Fruit fly (Drosophila melanogaster) whole organism, embryonic: Measurements from ENCODE around the gene Cln7.

Experiments used
- B-H1 ChIP-seq: fragments of 200-800 bp; sonication (Bioruptor generic); IDR thresholded peaks from 3 replicates; pipeline ENCODE4 v1.3.6; 2022; ENCODE audit warnings: missing biosample characterization, missing genetic modification characterization
- CG10462 ChIP-seq: fragments of 200-800 bp; sonication (Bioruptor generic); optimal IDR thresholded peaks from 2 replicates; lab custom pipeline; 2016; ENCODE audit warnings: missing biosample characterization, missing genetic modification characterization
- CG11085 ChIP-seq: fragments of 200-800 bp; sonication (Bioruptor generic); IDR thresholded peaks from 2 replicates; pipeline ENCODE4 v1.3.6; 2022; ENCODE audit warnings: missing biosample characterization, missing genetic modification characterization
- CG11093 ChIP-seq: fragments of 200-800 bp; sonication (Bioruptor generic); IDR thresholded peaks from 3 replicates; pipeline ENCODE4 v1.3.6; 2022; ENCODE audit warnings: missing biosample characterization, missing genetic modification characterization
- CG15011 ChIP-seq: fragments of 200-800 bp; sonication (Bioruptor generic); optimal IDR thresholded peaks from 3 replicates; lab custom pipeline; 2018; ENCODE audit warnings: missing biosample characterization, mild to moderate bottlenecking, missing genetic modification characterization
- CG15479 ChIP-seq: fragments of 200-800 bp; sonication (Bioruptor generic); optimal IDR thresholded peaks from 3 replicates; lab custom pipeline; 2019; ENCODE audit warnings: missing biosample characterization, mild to moderate bottlenecking, missing genetic modification characterization, moderate library complexity
- CG15514 ChIP-seq: fragments of 200-800 bp; sonication (Bioruptor generic); optimal IDR thresholded peaks from 3 replicates; lab custom pipeline; 2017; ENCODE audit warnings: missing biosample characterization, missing genetic modification characterization, mild to moderate bottlenecking, moderate library complexity, missing genetic modification reagents
- CG1647 ChIP-seq: fragments of 200-800 bp; sonication (Bioruptor generic); optimal IDR thresholded peaks from 3 replicates; lab custom pipeline; 2016; ENCODE audit warnings: missing biosample characterization, missing genetic modification characterization
- CG16779 ChIP-seq: fragments of 200-800 bp; sonication (Bioruptor generic); IDR thresholded peaks from 2 replicates; pipeline ENCODE4 v1.3.6; 2022; ENCODE audit warnings: missing biosample characterization, missing genetic modification characterization
- CG17802 ChIP-seq: fragments of 200-800 bp; sonication (Bioruptor generic); optimal IDR thresholded peaks from 2 replicates; lab custom pipeline; 2018; ENCODE audit warnings: missing biosample characterization, mild to moderate bottlenecking, missing genetic modification characterization, moderate library complexity
- CG1792 ChIP-seq: fragments of 200-800 bp; sonication (Bioruptor generic); optimal IDR thresholded peaks from 2 replicates; lab custom pipeline; 2016; ENCODE audit warnings: missing biosample characterization, missing genetic modification characterization
- CG18764 ChIP-seq: fragments of 200-800 bp; sonication (Bioruptor generic); optimal IDR thresholded peaks from 3 replicates; lab custom pipeline; 2016; ENCODE audit warnings: missing biosample characterization, missing genetic modification characterization
- CG2202 ChIP-seq: fragments of 200-800 bp; sonication (Bioruptor generic); optimal IDR thresholded peaks from 2 replicates; lab custom pipeline; 2018; ENCODE audit warnings: missing biosample characterization, mild to moderate bottlenecking, missing genetic modification characterization
- CG30020 ChIP-seq: fragments of 200-800 bp; optimal IDR thresholded peaks from 2 replicates; lab custom pipeline; 2019; ENCODE audit warnings: missing biosample characterization, mild to moderate bottlenecking, missing genetic modification characterization, moderate library complexity
- CG32532 ChIP-seq: fragments of 200-800 bp; sonication (Bioruptor generic); IDR thresholded peaks from 2 replicates; pipeline ENCODE4 v1.3.6; 2022; ENCODE audit warnings: missing biosample characterization, missing genetic modification characterization
- CG32767 ChIP-seq: fragments of 200-800 bp; sonication (Bioruptor generic); IDR thresholded peaks from 2 replicates; pipeline ENCODE4 v1.3.6; 2022; ENCODE audit warnings: missing biosample characterization, missing genetic modification characterization
- CG34422 ChIP-seq: fragments of 200-800 bp; sonication (Bioruptor generic); IDR thresholded peaks from 3 replicates; pipeline ENCODE4 v1.3.6; 2022; ENCODE audit warnings: missing biosample characterization, missing genetic modification characterization
- CG3995 ChIP-seq: fragments of 200-800 bp; sonication (Bioruptor generic); optimal IDR thresholded peaks from 3 replicates; lab custom pipeline; 2016; ENCODE audit warnings: missing biosample characterization, missing genetic modification characterization
- CG4360 ChIP-seq: fragments of 200-800 bp; sonication (Bioruptor generic); IDR thresholded peaks from 2 replicates; pipeline ENCODE4 v1.3.6; 2022; ENCODE audit warnings: missing biosample characterization, missing genetic modification characterization
- CG4820 ChIP-seq: fragments of 200-800 bp; sonication (Bioruptor generic); optimal IDR thresholded peaks from 3 replicates; lab custom pipeline; 2016; ENCODE audit warnings: missing biosample characterization, missing genetic modification characterization
- CG6654 ChIP-seq: fragments of 200-800 bp; sonication (Bioruptor generic); optimal IDR thresholded peaks from 2 replicates; lab custom pipeline; 2017; ENCODE audit warnings: missing biosample characterization, mild to moderate bottlenecking, missing genetic modification characterization
- CG8089 ChIP-seq: fragments of 200-800 bp; sonication (Bioruptor generic); optimal IDR thresholded peaks from 3 replicates; lab custom pipeline; 2016; ENCODE audit warnings: missing biosample characterization, missing genetic modification characterization
- CG8290 ChIP-seq, 3 experiments: fragments of 200-800 bp; sonication (Bioruptor generic); optimal IDR thresholded peaks; 2 replicates each; lab custom pipeline; 2016 to 2019; ENCODE audit warnings: missing biosample characterization in 3 of 3, missing genetic modification characterization in 3 of 3, mild to moderate bottlenecking in 2 of 3, moderate library complexity in 1 of 3
- CG9609 ChIP-seq: fragments of 200-800 bp; sonication (Bioruptor generic); optimal IDR thresholded peaks from 3 replicates; lab custom pipeline; 2016; ENCODE audit warnings: missing biosample characterization, missing genetic modification characterization
- Chrac-16 ChIP-seq: fragments of 200-800 bp; sonication (Bioruptor generic); optimal IDR thresholded peaks from 3 replicates; lab custom pipeline; 2016; ENCODE audit warnings: missing biosample characterization, missing genetic modification characterization
- Dfd ChIP-seq, 2 experiments: fragments of >200 bp; optimal IDR thresholded peaks; 2 replicates each; lab custom pipeline; 2017; ENCODE audit warnings: missing biosample characterization in 2 of 2, missing genetic modification characterization in 2 of 2
- Elba2 ChIP-seq: fragments of 200-800 bp; sonication (Bioruptor generic); optimal IDR thresholded peaks from 3 replicates; lab custom pipeline; 2016; ENCODE audit warnings: missing biosample characterization, missing genetic modification characterization
- Gug ChIP-seq: fragments of 200-800 bp; sonication (Bioruptor generic); IDR thresholded peaks from 4 replicates; pipeline ENCODE4 v1.3.6; 2022; ENCODE audit warnings: missing biosample characterization, missing genetic modification characterization
- Hr3 ChIP-seq: fragments of 200-800 bp; sonication (Bioruptor generic); optimal IDR thresholded peaks from 3 replicates; lab custom pipeline; 2016; ENCODE audit warnings: missing biosample characterization, missing genetic modification characterization
- Hr78 ChIP-seq, 2 experiments: fragments of 200-800 bp in 1 of 2; fragments of >200 bp in 1 of 2; sonication (Bioruptor generic) in 1 of 2; optimal IDR thresholded peaks; 2 replicates each; lab custom pipeline; 2017 to 2019; ENCODE audit warnings: missing biosample characterization in 2 of 2, missing genetic modification characterization in 2 of 2, mild to moderate bottlenecking in 1 of 2, moderate library complexity in 1 of 2
- Mad ChIP-seq: fragments of 200-800 bp; sonication (Bioruptor generic); optimal IDR thresholded peaks from 2 replicates; lab custom pipeline; 2016; ENCODE audit warnings: missing biosample characterization, missing genetic modification characterization
- Nf-YC ChIP-seq: fragments of 200-800 bp; optimal IDR thresholded peaks from 3 replicates; lab custom pipeline; 2019; ENCODE audit warnings: missing biosample characterization, mild to moderate bottlenecking, missing genetic modification characterization, moderate library complexity
- Spps ChIP-seq: fragments of 200-800 bp; sonication (Bioruptor generic); optimal IDR thresholded peaks from 2 replicates; lab custom pipeline; 2018; ENCODE audit warnings: missing biosample characterization, mild to moderate bottlenecking, missing genetic modification characterization
- TFAM ChIP-seq: fragments of 200-800 bp; sonication (Bioruptor generic); optimal IDR thresholded peaks from 2 replicates; lab custom pipeline; 2017; ENCODE audit warnings: missing biosample characterization, missing genetic modification characterization, inconsistent platforms
- btn ChIP-seq: fragments of 200-800 bp; sonication (Bioruptor generic); optimal IDR thresholded peaks from 2 replicates; lab custom pipeline; 2016; ENCODE audit warnings: missing biosample characterization, missing genetic modification characterization
- cg ChIP-seq: fragments of 200-800 bp; sonication (Bioruptor generic); optimal IDR thresholded peaks from 3 replicates; lab custom pipeline; 2019; ENCODE audit warnings: missing biosample characterization, mild to moderate bottlenecking, missing genetic modification characterization, moderate library complexity
- en ChIP-seq: fragments of 200-800 bp; sonication (Bioruptor generic); optimal IDR thresholded peaks from 2 replicates; lab custom pipeline; 2016; ENCODE audit warnings: missing biosample characterization, missing genetic modification characterization
- gem ChIP-seq: fragments of 200-800 bp; sonication (Bioruptor generic); optimal IDR thresholded peaks from 2 replicates; lab custom pipeline; 2019; ENCODE audit warnings: missing biosample characterization, mild to moderate bottlenecking, missing genetic modification characterization, moderate library complexity
- grau ChIP-seq: fragments of 200-800 bp; optimal IDR thresholded peaks from 3 replicates; lab custom pipeline; 2019; ENCODE audit warnings: missing biosample characterization, mild to moderate bottlenecking, missing genetic modification characterization, moderate library complexity
- ham ChIP-seq: fragments of 200-800 bp; sonication (Bioruptor generic); IDR thresholded peaks from 2 replicates; pipeline ENCODE4 v1.3.6; 2022; ENCODE audit warnings: missing biosample characterization, missing genetic modification characterization
- insv ChIP-seq, 2 experiments: fragments of 200-800 bp; sonication (Bioruptor generic); optimal IDR thresholded peaks; 3 replicates each; lab custom pipeline; 2016 to 2018; ENCODE audit warnings: missing biosample characterization in 2 of 2, missing genetic modification characterization in 2 of 2
- jumu ChIP-seq: fragments of 200-800 bp; sonication (Bioruptor generic); optimal IDR thresholded peaks from 3 replicates; lab custom pipeline; 2016; ENCODE audit warnings: missing biosample characterization, missing genetic modification characterization
- kay ChIP-seq: fragments of 200-800 bp; sonication (Bioruptor generic); optimal IDR thresholded peaks from 2 replicates; lab custom pipeline; 2016; ENCODE audit warnings: missing biosample characterization, missing genetic modification characterization
- kni ChIP-seq: fragments of 200-800 bp; sonication (Bioruptor generic); optimal IDR thresholded peaks from 3 replicates; lab custom pipeline; 2017; ENCODE audit warnings: mild to moderate bottlenecking, missing biosample characterization, missing genetic modification reagents, missing genetic modification characterization
- pan ChIP-seq, 4 experiments: fragments of >200 bp in 3 of 4; fragments of 200-800 bp in 1 of 4; sonication (Bioruptor generic) in 1 of 4; optimal IDR thresholded peaks in 3 of 4; IDR thresholded peaks in 1 of 4; 2 replicates each; pipeline versions ENCODE4 v1.3.6 to Lab custom; 2017 to 2022; ENCODE audit warnings: missing biosample characterization in 2 of 4, missing genetic modification characterization in 2 of 4, mixed read lengths in 1 of 4
- prd ChIP-seq, 3 experiments: fragments of >200 bp in 2 of 3; fragments of 200-800 bp in 1 of 3; sonication (Bioruptor generic) in 1 of 3; optimal IDR thresholded peaks in 2 of 3; IDR thresholded peaks in 1 of 3; 2 replicates in 2 of 3; 3 replicates in 1 of 3; pipeline versions ENCODE4 v1.3.6 to Lab custom; 2017 to 2022; ENCODE audit warnings: missing biosample characterization in 1 of 3, missing genetic modification characterization in 1 of 3
- repo ChIP-seq: fragments of 200-800 bp; sonication (Bioruptor generic); optimal IDR thresholded peaks from 2 replicates; lab custom pipeline; 2016; ENCODE audit warnings: missing biosample characterization, missing genetic modification characterization
- slou ChIP-seq: fragments of 200-800 bp; sonication (Bioruptor generic); optimal IDR thresholded peaks from 3 replicates; lab custom pipeline; 2016; ENCODE audit warnings: missing biosample characterization, missing genetic modification characterization
- so ChIP-seq: fragments of 200-800 bp; sonication (Bioruptor generic); IDR thresholded peaks from 3 replicates; pipeline ENCODE4 v1.3.6; 2022; ENCODE audit warnings: missing biosample characterization, missing genetic modification characterization
- toy ChIP-seq: fragments of 200-800 bp; sonication (Bioruptor generic); IDR thresholded peaks from 2 replicates; pipeline ENCODE4 v1.3.6; 2022; ENCODE audit warnings: missing biosample characterization, missing genetic modification characterization
- zfh2 ChIP-seq: fragments of 200-800 bp; sonication (Bioruptor generic); optimal IDR thresholded peaks from 2 replicates; lab custom pipeline; 2016; ENCODE audit warnings: missing biosample characterization, missing genetic modification characterization

Cln7 gene

DNA sequence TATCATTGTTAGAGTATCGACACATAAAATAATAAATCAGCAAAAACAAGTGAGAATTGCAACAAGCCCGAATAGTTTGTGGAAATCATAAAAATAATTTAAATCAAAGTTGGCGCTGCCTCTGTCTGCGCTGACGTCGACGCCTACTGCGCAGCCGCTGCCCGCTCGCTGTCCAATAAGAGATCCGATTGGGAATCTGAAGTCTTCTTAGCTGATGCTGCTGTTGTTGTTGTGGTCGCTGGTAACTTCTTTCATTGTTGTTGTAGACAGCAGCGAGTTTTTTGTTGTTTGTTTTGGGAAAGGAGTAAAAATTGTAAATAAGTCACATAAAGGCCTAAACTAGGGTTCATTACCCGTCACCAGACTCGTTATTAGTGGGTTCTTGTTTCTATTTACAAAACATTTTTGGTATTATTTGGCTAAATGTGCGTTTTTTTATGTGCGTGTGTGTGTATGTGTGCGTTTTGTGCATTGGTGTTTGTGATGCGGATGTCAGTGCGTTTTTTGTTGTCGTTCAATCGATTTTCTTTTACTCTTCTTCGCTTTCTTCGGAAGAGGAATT lies 19.8 kb upstream of the Cln7 start (continued):
- TF ChIP-seq CG8290 (GFP tag; optimal IDR thresholded peaks at IDR 0.05; lab: Kevin White, UChicago), result no peak
- TF ChIP-seq CG8290 (tag; optimal IDR thresholded peaks at IDR 0.05; lab: Kevin White, UChicago), result no peak
- peak; percentile 69 for TF ChIP-seq cg (GFP tag; lab: Kevin White, UChicago)
- no peak for TF ChIP-seq CG1647
- TF ChIP-seq Hr3 (GFP tag; lab: Kevin White, UChicago), result no peak
- no peak for TF ChIP-seq CG3995 (GFP tag; lab: Kevin White, UChicago)
- no peak for TF ChIP-seq slou (GFP tag; lab: Kevin White, UChicago)
- TF ChIP-seq ham (GFP tag; lab: Robert Waterston, UW), result no peak
- no peak for TF ChIP-seq CG1792 (GFP tag; lab: Kevin White, UChicago)
- TF ChIP-seq en (GFP tag; lab: Kevin White, UChicago), result no peak
- TF ChIP-seq Spps (tag; lab: Kevin White, UChicago), result no peak
- no peak for TF ChIP-seq jumu (GFP tag; lab: Kevin White, UChicago)
- no peak for TF ChIP-seq kay (GFP tag; lab: Kevin White, UChicago)
- no peak for TF ChIP-seq CG4820 (GFP tag; lab: Kevin White, UChicago)
- 0 out of 3 replicates have a peak, but pooled peaks have one; percentile 14 for TF ChIP-seq CG34422
- no peak for TF ChIP-seq CG6654
- no peak for TF ChIP-seq TFAM
- no peak for TF ChIP-seq CG11093 (GFP tag; lab: Robert Waterston, UW)
- TF ChIP-seq toy (GFP tag; lab: Robert Waterston, UW), result no peak
- no peak for TF ChIP-seq CG11085 (GFP tag; lab: Robert Waterston, UW)
- peak; percentile 59 to 96 for TF ChIP-seq insv (GFP tag; optimal IDR thresholded peaks at IDR 0.05; lab: Kevin White, UChicago)
- no peak for TF ChIP-seq CG30020 (tag; lab: Kevin White, UChicago)
- TF ChIP-seq CG32532 (GFP tag; lab: Robert Waterston, UW), result no peak
- no peak for TF ChIP-seq btn (GFP tag; lab: Kevin White, UChicago)
- TF ChIP-seq Chrac-16, result no peak
- no peak for TF ChIP-seq CG8089 (GFP tag; lab: Kevin White, UChicago)
- no peak for TF ChIP-seq grau (tag; lab: Kevin White, UChicago)
- TF ChIP-seq repo (GFP tag; lab: Kevin White, UChicago), result no peak
- TF ChIP-seq Gug, result no peak
- no peak for TF ChIP-seq CG15011 (GFP tag; lab: Kevin White, UChicago)
- TF ChIP-seq CG2202 (tag; lab: Kevin White, UChicago), result no peak
- TF ChIP-seq CG9609, result no peak
- no peak for TF ChIP-seq CG15514
- TF ChIP-seq CG17802, result no peak
- TF ChIP-seq CG15479 (GFP tag; lab: Kevin White, UChicago), result no peak
- peak; percentile 51 for TF ChIP-seq Elba2 (GFP tag; lab: Kevin White, UChicago)
- TF ChIP-seq CG4360 (GFP tag; lab: Robert Waterston, UW), result peak; percentile 97
- TF ChIP-seq, all 482 proteins: peak for 14

DNA sequence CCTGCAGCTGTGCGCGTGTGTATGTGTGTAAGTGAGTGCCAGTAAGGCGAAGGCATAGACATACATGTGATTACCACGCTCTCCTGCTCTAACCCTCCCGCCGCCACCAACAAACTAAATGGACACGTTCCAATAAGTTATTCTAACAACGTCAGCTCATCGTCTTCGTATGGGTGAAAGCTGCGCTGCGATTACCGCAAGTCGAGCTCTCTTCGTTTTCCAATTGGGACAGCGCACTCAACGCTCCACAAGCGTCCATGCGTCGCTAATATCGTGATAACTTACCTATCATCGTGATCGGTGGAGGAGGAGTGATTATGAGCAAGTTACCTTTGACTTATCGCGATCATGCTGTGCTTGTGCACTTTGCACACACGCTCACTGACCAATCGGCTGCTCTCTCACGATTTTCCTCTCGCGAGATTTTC lies 16.1 kb upstream of the Cln7 start:
- TF ChIP-seq B-H1 (GFP tag; lab: Robert Waterston, UW) (no peak), zfh2 (GFP tag; lab: Kevin White, UChicago) (no peak), CG32767 (no peak), pan (optimal IDR thresholded peaks at IDR 0.05; lab: Kevin White, UChicago) (no peak), pan (GFP tag; optimal IDR thresholded peaks at IDR 0.05 in 1 of 2, IDR thresholded peaks at IDR 0.05 in 1 of 2) (peak in 1 of 2 experiments; percentile 56), kni (GFP tag; lab: Kevin White, UChicago) (peak; percentile 97), prd (optimal IDR thresholded peaks at IDR 0.05; lab: Kevin White, UChicago) (no peak), prd (GFP tag; IDR thresholded peaks at IDR 0.05; lab: Robert Waterston, UW) (peak; percentile 32; the same call in 1 of the 3 replicates), Nf-YC (tag; lab: Kevin White, UChicago) (peak; percentile 82), so (GFP tag; lab: Robert Waterston, UW) (no peak), CG16779 (GFP tag; lab: Robert Waterston, UW) (no peak), CG10462 (GFP tag; lab: Kevin White, UChicago) (no peak), Dfd (GFP tag; optimal IDR thresholded peaks at IDR 0.05; lab: Kevin White, UChicago) (no peak), CG18764 (GFP tag; lab: Kevin White, UChicago) (no peak), Mad (GFP tag; lab: Kevin White, UChicago) (no peak), Hr78 (GFP tag; optimal IDR thresholded peaks at IDR 0.05; lab: Kevin White, UChicago) (peak in 1 of 2 experiments; percentile 95), gem (tag; lab: Kevin White, UChicago) (no peak)
